Worm (Caenorhabditis elegans) whole organism, midembryonic: ENCODE data around the gene C49F8.14.

Experiments
- T22C8.4 ChIP-seq: fragments of 200-800 bp; sonication (Bioruptor generic); IDR thresholded peaks from 2 replicates; pipeline ENCODE4 v1.3.6; 2022; ENCODE audit warnings: missing genetic modification characterization, missing compliant biosample characterization
- cog-1 ChIP-seq: sonication (generic microtip); optimal IDR thresholded peaks from 2 replicates; lab custom pipeline; 2016; ENCODE audit warnings: missing genetic modification characterization, missing compliant biosample characterization
- flt-1 ChIP-seq: fragments of 200-800 bp; sonication (Bioruptor generic); IDR thresholded peaks from 2 replicates; pipeline ENCODE4 v1.3.6; 2022; ENCODE audit warnings: missing genetic modification characterization, missing compliant biosample characterization
- klf-2 ChIP-seq: fragments of 200-800 bp; sonication (Bioruptor generic); conservative IDR thresholded peaks from 2 replicates; pipeline ENCODE4 v1.3.6; 2022; ENCODE audit warnings: missing genetic modification reagents, missing genetic modification characterization, missing compliant biosample characterization
- med-1 ChIP-seq: sonication (generic microtip); optimal IDR thresholded peaks from 2 replicates; lab custom pipeline; 2017; ENCODE audit warnings: missing genetic modification characterization, mild to moderate bottlenecking, missing compliant biosample characterization, antibody characterized with exemption, missing genetic modification reagents; ENCODE audit not compliant: insufficient read depth
- ref-1 ChIP-seq: fragments of 200-800 bp; sonication (Bioruptor generic); conservative IDR thresholded peaks from 2 replicates; pipeline ENCODE4 v1.3.6; 2022; ENCODE audit warnings: missing genetic modification reagents, missing genetic modification characterization, missing compliant biosample characterization
- tab-1 ChIP-seq: fragments of 200-800 bp; sonication (Bioruptor generic); IDR thresholded peaks from 2 replicates; pipeline ENCODE4 v1.3.6; 2022; ENCODE audit warnings: missing genetic modification characterization, missing compliant biosample characterization
- ztf-23 ChIP-seq: fragments of 200-800 bp; sonication (Bioruptor generic); IDR thresholded peaks from 2 replicates; pipeline ENCODE4 v1.3.6; 2022; ENCODE audit warnings: missing genetic modification reagents, missing genetic modification characterization, missing compliant biosample characterization
- ztf-29 ChIP-seq: fragments of 200-800 bp; sonication (Bioruptor generic); IDR thresholded peaks from 2 replicates; pipeline ENCODE4 v1.3.6; 2022; ENCODE audit warnings: missing genetic modification reagents, missing genetic modification characterization, missing compliant biosample characterization

C49F8.14 gene

DNA sequence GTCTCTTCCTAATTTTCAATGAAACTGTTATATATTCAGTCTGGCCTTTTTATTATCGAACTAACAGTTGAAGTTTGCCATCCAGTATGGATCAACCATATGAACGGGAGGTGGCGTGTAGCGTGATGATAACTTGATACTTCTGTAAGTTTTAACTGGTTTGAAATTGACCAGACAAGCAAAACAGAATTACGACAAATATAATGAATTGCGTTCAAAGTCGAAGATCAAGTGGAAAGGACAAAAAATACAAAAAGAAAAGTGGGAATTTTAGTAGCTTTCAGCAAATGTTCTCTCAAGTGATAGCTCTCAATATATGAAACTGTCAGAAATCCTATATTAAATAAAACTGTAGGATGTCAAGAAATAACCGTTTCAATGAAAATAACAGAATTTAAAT is at the start of gene C49F8.14, which contains the start of gene gem-1:
TSS of gene C49F8.14 (minus strand) at position 99 of the 400 bp plus-strand sequence.
TSS of gene gem-1 (minus strand) at position 142 of the 400 bp plus-strand sequence.
- TF ChIP-seq flt-1 (GFP tag; lab: Robert Waterston, UW) (no peak), med-1 (GFP tag; lab: Kevin White, UChicago) (no peak), T22C8.4 (no peak), tab-1 (GFP tag; lab: Robert Waterston, UW) (no peak), ref-1 (GFP tag; lab: Robert Waterston, UW) (no peak), ztf-29 (GFP tag; lab: Robert Waterston, UW) (no peak), ztf-23 (GFP tag; lab: Robert Waterston, UW) (no peak), klf-2 (GFP tag; lab: Robert Waterston, UW) (no peak), cog-1 (tag; lab: Kevin White, UChicago) (no peak)

DNA sequence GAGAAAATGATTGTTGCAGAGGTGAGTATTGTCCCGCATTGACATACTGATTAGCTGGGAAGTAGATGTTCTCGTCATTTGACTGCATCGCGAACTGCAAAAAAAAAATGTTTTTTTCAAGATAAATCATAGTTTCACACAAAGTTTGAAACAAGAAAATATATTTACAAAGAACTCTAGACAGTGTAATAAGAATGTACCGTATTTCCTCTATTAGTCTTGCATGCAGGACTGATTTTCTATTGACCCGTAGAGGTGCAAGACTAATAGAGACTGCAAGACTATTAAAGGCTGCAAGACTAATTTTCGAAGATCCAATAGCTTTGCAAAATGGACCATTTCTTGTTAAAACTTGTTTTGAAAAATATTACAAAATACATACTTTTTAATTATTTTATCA is 46.6 kb upstream of the C49F8.14 start, which contains the start of gene fkh-3:
TSS of gene fkh-3 (minus strand) at position 101 of the 400 bp plus-strand sequence.
- no peak for TF ChIP-seq tab-1 (GFP tag; lab: Robert Waterston, UW)
- TF ChIP-seq ztf-23 (GFP tag; lab: Robert Waterston, UW): no peak
- no peak for TF ChIP-seq T22C8.4
- TF ChIP-seq ref-1 (GFP tag; lab: Robert Waterston, UW): no peak
- no peak for TF ChIP-seq flt-1 (GFP tag; lab: Robert Waterston, UW)

DNA sequence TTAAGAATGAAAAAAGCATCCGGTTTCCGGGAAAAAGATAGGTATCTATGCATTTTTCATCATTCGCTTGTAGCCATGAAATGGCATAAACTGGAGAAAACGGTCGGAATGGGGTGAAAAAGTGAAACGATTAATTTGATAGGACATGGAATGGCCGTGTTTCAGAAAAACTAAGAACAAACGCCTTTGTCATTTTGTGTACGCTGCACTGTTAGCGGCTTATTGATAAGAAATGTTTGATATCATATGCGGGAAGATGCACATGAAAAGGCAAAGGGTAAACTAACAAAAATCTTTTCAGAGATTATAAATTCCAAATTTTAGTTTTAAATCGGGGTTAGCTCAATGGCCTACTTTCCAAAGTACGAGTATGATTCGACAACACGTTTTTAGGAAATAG is 44.3 kb upstream of the C49F8.14 start:
- TF ChIP-seq klf-2 (GFP tag; lab: Robert Waterston, UW): no peak
- no peak for TF ChIP-seq cog-1 (tag; lab: Kevin White, UChicago)

DNA sequence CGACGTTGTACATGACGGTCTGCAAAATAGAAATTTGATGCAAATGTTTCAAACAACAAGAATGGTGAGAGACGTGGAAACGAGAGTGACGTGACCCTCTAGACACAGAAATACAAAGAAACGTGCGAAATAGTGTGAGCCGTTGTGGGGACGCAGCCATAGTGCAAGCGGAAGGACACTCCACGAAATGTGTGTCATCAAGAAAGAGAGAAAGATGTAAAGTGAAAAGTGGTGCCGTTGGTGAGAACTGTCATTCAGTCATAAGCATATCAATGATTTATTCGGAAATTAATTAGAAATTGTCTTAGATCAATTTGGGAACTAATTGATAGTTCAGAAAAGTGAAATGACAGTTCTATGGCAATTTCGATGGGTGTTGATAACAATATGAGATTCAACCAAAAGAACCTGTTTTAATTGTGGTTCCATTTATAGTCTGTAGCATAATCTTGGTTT is 43.2 kb upstream of the C49F8.14 start, which contains the start of gene C29F7.3:
TSS of gene C29F7.3 (minus strand) at position 51 of the 456 bp plus-strand sequence.
- TF ChIP-seq cog-1 (tag; lab: Kevin White, UChicago): peak; percentile 58
- TF ChIP-seq ztf-23 (GFP tag; lab: Robert Waterston, UW): no peak

DNA sequence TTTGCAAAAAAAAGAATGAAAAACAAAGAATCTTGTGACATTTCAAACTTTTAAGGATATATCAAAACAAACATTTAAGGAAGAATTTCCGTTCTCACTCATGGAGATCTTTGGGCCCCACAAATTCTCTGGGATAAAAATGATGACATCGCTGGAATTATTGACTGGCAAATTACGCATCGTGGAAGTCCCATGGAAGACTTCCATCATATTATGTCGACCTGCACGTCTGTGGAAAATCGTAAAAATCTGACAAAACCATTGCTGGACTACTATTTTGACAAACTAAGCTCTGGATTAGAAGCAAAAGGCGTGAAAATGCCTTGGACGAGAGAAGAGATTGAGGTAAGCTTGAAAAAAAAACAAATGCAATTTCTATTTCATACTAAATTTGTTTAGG is 40.7 kb upstream of the C49F8.14 start:
- TF ChIP-seq cog-1 (tag; lab: Kevin White, UChicago) (no peak), ztf-23 (GFP tag; lab: Robert Waterston, UW) (no peak), tab-1 (GFP tag; lab: Robert Waterston, UW) (no peak), ztf-29 (GFP tag; lab: Robert Waterston, UW) (no peak), med-1 (GFP tag; lab: Kevin White, UChicago) (no peak), klf-2 (GFP tag; lab: Robert Waterston, UW) (no peak), ref-1 (GFP tag; lab: Robert Waterston, UW) (no peak), T22C8.4 (no peak), flt-1 (GFP tag; lab: Robert Waterston, UW) (no peak)

DNA sequence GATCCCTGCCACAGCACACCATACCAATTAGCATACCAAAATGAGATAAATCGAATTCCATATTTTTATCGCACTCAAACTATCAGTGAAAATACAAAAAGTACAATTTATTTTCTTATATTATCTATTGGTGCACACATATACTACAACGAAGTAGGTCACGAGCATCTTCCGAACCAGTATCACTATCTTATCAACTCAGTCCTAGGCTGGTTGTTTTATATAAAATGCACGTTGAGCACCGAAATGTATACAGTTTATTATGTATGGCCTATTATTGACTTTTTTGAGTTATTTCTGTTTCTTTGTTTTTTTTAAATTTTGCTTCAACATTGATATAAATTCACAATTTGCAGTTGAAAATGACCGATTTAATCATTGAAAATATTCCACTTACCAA is 39.0 kb upstream of the C49F8.14 start, which contains the start of gene C29F7.2:
TSS of gene C29F7.2 (plus strand) at position 357 of the 400 bp plus-strand sequence.
- TF ChIP-seq T22C8.4 (no peak), klf-2 (GFP tag; lab: Robert Waterston, UW) (no peak), tab-1 (GFP tag; lab: Robert Waterston, UW) (no peak), ztf-29 (GFP tag; lab: Robert Waterston, UW) (no peak), med-1 (GFP tag; lab: Kevin White, UChicago) (no peak), cog-1 (tag; lab: Kevin White, UChicago) (no peak), flt-1 (GFP tag; lab: Robert Waterston, UW) (no peak), ref-1 (GFP tag; lab: Robert Waterston, UW) (no peak), ztf-23 (GFP tag; lab: Robert Waterston, UW) (no peak)

DNA sequence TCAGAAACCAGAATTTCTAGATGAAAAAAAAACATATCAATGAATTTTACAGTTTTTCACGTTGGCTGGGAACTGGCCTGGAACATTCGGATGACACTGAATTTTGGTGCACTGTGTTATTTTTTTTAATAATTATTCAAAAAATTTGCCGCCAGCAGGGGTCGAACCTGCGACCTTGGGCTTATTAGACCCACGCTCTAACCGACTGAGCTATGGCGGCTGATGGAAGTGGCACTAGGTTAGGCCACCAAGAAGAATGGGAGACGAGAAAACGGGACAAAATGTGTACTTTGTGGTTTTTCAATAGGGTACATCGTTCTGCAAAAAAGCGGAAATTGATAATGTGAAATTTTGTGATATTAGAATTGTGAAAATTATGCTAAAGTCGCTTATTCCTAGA is 38.2 kb upstream of the C49F8.14 start:
- TF ChIP-seq cog-1 (tag; lab: Kevin White, UChicago) (peak; percentile 17), tab-1 (GFP tag; lab: Robert Waterston, UW) (peak; percentile 86), flt-1 (GFP tag; lab: Robert Waterston, UW) (peak; percentile 60), ztf-29 (GFP tag; lab: Robert Waterston, UW) (peak; percentile 84), ref-1 (GFP tag; lab: Robert Waterston, UW) (no peak; the same call in 1 of the 2 replicates), T22C8.4 (no peak), ztf-23 (GFP tag; lab: Robert Waterston, UW) (peak; percentile 65; the same call in 1 of the 2 replicates), klf-2 (GFP tag; lab: Robert Waterston, UW) (peak; percentile 77)

DNA sequence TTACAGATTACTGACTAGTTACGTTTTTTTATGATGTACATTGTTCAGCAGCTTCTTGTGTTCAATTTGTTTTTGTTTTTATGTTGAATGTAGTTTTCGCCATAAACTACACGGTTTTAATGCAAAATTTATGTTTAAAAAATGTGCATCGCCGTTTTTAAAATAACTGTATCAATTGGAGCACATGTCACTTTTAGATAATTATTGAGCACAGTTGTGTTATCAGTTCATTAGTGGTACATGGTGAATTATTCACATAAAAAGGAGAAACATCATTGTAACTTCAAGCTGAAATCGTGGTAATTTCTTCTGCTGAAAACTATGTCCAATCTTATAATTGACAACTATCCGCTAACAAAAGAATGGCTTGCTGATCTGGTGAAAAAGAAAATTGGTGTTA is 35.6 kb upstream of the C49F8.14 start:
- no peak for TF ChIP-seq ztf-23 (GFP tag; lab: Robert Waterston, UW)
- TF ChIP-seq tab-1 (GFP tag; lab: Robert Waterston, UW): no peak
- no peak for TF ChIP-seq cog-1 (tag; lab: Kevin White, UChicago)
- TF ChIP-seq med-1 (GFP tag; lab: Kevin White, UChicago): no peak
- TF ChIP-seq flt-1 (GFP tag; lab: Robert Waterston, UW): no peak
- TF ChIP-seq ref-1 (GFP tag; lab: Robert Waterston, UW): no peak
- no peak for TF ChIP-seq ztf-29 (GFP tag; lab: Robert Waterston, UW)
- no peak for TF ChIP-seq T22C8.4
- no peak for TF ChIP-seq klf-2 (GFP tag; lab: Robert Waterston, UW)

DNA sequence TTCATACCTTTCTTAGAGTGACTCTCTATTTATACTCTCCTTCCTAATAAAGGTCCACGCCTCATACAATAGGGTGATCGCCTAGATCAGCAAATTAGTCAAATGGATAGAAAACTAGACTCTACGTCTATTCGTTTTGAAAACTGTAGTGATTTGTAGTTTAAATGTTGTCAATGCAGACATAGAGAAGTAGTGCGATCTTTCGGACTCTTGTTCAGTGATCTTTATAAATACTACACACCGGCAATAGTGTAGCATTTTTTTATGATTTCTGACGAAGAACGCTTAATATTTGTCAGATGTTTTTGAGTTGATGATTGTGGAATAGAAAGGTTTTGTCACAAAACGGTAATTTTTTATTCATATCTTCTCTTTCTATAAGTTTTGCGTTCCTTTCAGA is 34.6 kb upstream of the C49F8.14 start:
- TF ChIP-seq ref-1 (GFP tag; lab: Robert Waterston, UW) (no peak), ztf-23 (GFP tag; lab: Robert Waterston, UW) (no peak), T22C8.4 (no peak), klf-2 (GFP tag; lab: Robert Waterston, UW) (no peak), cog-1 (tag; lab: Kevin White, UChicago) (no peak), med-1 (GFP tag; lab: Kevin White, UChicago) (no peak), tab-1 (GFP tag; lab: Robert Waterston, UW) (no peak), flt-1 (GFP tag; lab: Robert Waterston, UW) (no peak), ztf-29 (GFP tag; lab: Robert Waterston, UW) (no peak)
